Worm (Caenorhabditis elegans) whole organism, L2 larva: ENCODE measurements around the gene C02B4.3.

Source experiments
- F13H6.1 ChIP-seq: sonication (generic microtip); optimal IDR thresholded peaks from 2 replicates; lab custom pipeline; 2016; ENCODE audit warnings: missing genetic modification characterization, missing compliant biosample characterization
- R02D3.7 ChIP-seq: fragments of 150-350 bp; optimal IDR thresholded peaks from 2 replicates; lab custom pipeline; 2014; ENCODE audit warnings: missing biosample characterization, missing genetic modification characterization
- Y55F3AM.14 ChIP-seq: fragments of 200-800 bp; sonication (Bioruptor generic); optimal IDR thresholded peaks from 2 replicates; lab custom pipeline; 2018; ENCODE audit warnings: mild to moderate bottlenecking, missing genetic modification characterization, missing compliant biosample characterization
- ZK546.5 ChIP-seq: sonication (generic microtip); optimal IDR thresholded peaks from 2 replicates; lab custom pipeline; 2017; ENCODE audit warnings: missing biosample characterization, missing genetic modification characterization
- alr-1 ChIP-seq: fragments of 150-350 bp; optimal IDR thresholded peaks from 2 replicates; lab custom pipeline; 2014; ENCODE audit warnings: missing biosample characterization, missing genetic modification characterization
- ama-1 ChIP-seq: fragments of 150-350 bp; optimal IDR thresholded peaks from 2 replicates; lab custom pipeline; 2018; ENCODE audit warnings: inconsistent platforms
- blmp-1 ChIP-seq: sonication (generic microtip); optimal IDR thresholded peaks from 2 replicates; lab custom pipeline; 2017; ENCODE audit warnings: missing genetic modification characterization, mild to moderate bottlenecking, missing compliant biosample characterization, antibody characterized with exemption, moderate library complexity; ENCODE audit not compliant: insufficient read depth
- ceh-16 ChIP-seq: fragments of 150-350 bp; optimal IDR thresholded peaks from 2 replicates; lab custom pipeline; 2014; ENCODE audit warnings: missing biosample characterization, missing genetic modification characterization
- crh-2 ChIP-seq: sonication (generic microtip); optimal IDR thresholded peaks from 2 replicates; lab custom pipeline; 2017; ENCODE audit warnings: missing biosample characterization, missing genetic modification characterization
- dmd-4 ChIP-seq: sonication (generic microtip); optimal IDR thresholded peaks from 2 replicates; lab custom pipeline; 2017; ENCODE audit warnings: missing biosample characterization, missing genetic modification characterization
- egl-27 ChIP-seq: sonication (generic microtip); optimal IDR thresholded peaks from 3 replicates; lab custom pipeline; 2017; ENCODE audit warnings: missing biosample characterization, missing genetic modification reagents, missing genetic modification characterization
- elt-1 ChIP-seq: fragments of 150-350 bp; optimal IDR thresholded peaks from 2 replicates; lab custom pipeline; 2014; ENCODE audit warnings: missing biosample characterization, missing genetic modification characterization
- elt-3 ChIP-seq: sonication (generic microtip); optimal IDR thresholded peaks from 2 replicates; lab custom pipeline; 2017; ENCODE audit warnings: missing biosample characterization, missing genetic modification characterization
- fos-1 ChIP-seq: fragments of 150-350 bp; optimal IDR thresholded peaks from 2 replicates; lab custom pipeline; 2014; ENCODE audit warnings: missing biosample characterization, missing genetic modification characterization
- gmeb-1 ChIP-seq: fragments of 150-350 bp; optimal IDR thresholded peaks from 2 replicates; lab custom pipeline; 2014; ENCODE audit warnings: missing biosample characterization, missing genetic modification characterization
- lin-11 ChIP-seq: fragments of 150-350 bp; sonication (generic microtip); optimal IDR thresholded peaks from 2 replicates; lab custom pipeline; 2014; ENCODE audit warnings: missing biosample characterization, missing genetic modification characterization, inconsistent platforms, mixed read lengths
- lsy-2 ChIP-seq, 2 experiments: fragments of 150-350 bp in 1 of 2; sonication (generic microtip) in 1 of 2; optimal IDR thresholded peaks; 2 replicates each; lab custom pipeline; 2014 to 2017; ENCODE audit warnings: missing biosample characterization in 2 of 2, missing genetic modification characterization in 2 of 2
- mab-5 ChIP-seq: fragments of 150-350 bp; optimal IDR thresholded peaks from 2 replicates; lab custom pipeline; 2014; ENCODE audit warnings: missing biosample characterization, missing genetic modification characterization
- mdl-1 ChIP-seq, 2 experiments: fragments of 150-350 bp in 1 of 2; sonication (generic microtip) in 1 of 2; optimal IDR thresholded peaks; 2 replicates each; lab custom pipeline; 2017; ENCODE audit warnings: missing biosample characterization in 2 of 2, missing genetic modification characterization in 2 of 2
- nhr-11 ChIP-seq: fragments of 150-350 bp; optimal IDR thresholded peaks from 2 replicates; lab custom pipeline; 2014; ENCODE audit warnings: missing biosample characterization, missing genetic modification characterization
- nhr-12 ChIP-seq: fragments of 150-350 bp; optimal IDR thresholded peaks from 2 replicates; lab custom pipeline; 2014; ENCODE audit warnings: missing biosample characterization, missing genetic modification characterization
- nhr-21 ChIP-seq: fragments of 150-350 bp; optimal IDR thresholded peaks from 2 replicates; lab custom pipeline; 2014; ENCODE audit warnings: missing biosample characterization, missing genetic modification characterization
- nhr-23 ChIP-seq: fragments of 150-350 bp; optimal IDR thresholded peaks from 2 replicates; lab custom pipeline; 2014; ENCODE audit warnings: missing biosample characterization, missing genetic modification reagents, missing genetic modification characterization
- nhr-237 ChIP-seq: fragments of 150-350 bp; optimal IDR thresholded peaks from 2 replicates; lab custom pipeline; 2014; ENCODE audit warnings: missing biosample characterization, missing genetic modification characterization
- nhr-25 ChIP-seq: fragments of 150-350 bp; sonication (generic microtip); optimal IDR thresholded peaks from 3 replicates; lab custom pipeline; 2014; ENCODE audit warnings: missing biosample characterization, missing genetic modification characterization
- nhr-6 ChIP-seq: fragments of 150-350 bp; optimal IDR thresholded peaks from 2 replicates; lab custom pipeline; 2014; ENCODE audit warnings: missing biosample characterization, missing genetic modification characterization
- nhr-77 ChIP-seq: fragments of 150-350 bp; optimal IDR thresholded peaks from 2 replicates; lab custom pipeline; 2014; ENCODE audit warnings: missing biosample characterization, missing genetic modification characterization
- peb-1 ChIP-seq: fragments of 150-350 bp; optimal IDR thresholded peaks from 2 replicates; lab custom pipeline; 2014; ENCODE audit warnings: missing biosample characterization, missing genetic modification characterization
- sem-4 ChIP-seq: fragments of 150-350 bp; optimal IDR thresholded peaks from 2 replicates; lab custom pipeline; 2014; ENCODE audit warnings: missing biosample characterization, missing genetic modification reagents, missing genetic modification characterization
- skn-1 ChIP-seq: sonication (generic microtip); optimal IDR thresholded peaks from 2 replicates; lab custom pipeline; 2017; ENCODE audit warnings: missing biosample characterization, missing genetic modification characterization
- sma-9 ChIP-seq, 2 experiments: fragments of 150-350 bp in 1 of 2; sonication (generic microtip) in 1 of 2; optimal IDR thresholded peaks; 2 replicates each; lab custom pipeline; 2014 to 2016; ENCODE audit warnings: missing genetic modification characterization in 2 of 2, mild to moderate bottlenecking in 1 of 2, missing biosample characterization in 1 of 2, missing compliant biosample characterization in 1 of 2, missing genetic modification reagents in 1 of 2, moderate library complexity in 1 of 2
- unc-39 ChIP-seq: fragments of 150-350 bp; optimal IDR thresholded peaks from 2 replicates; lab custom pipeline; 2014; ENCODE audit warnings: missing biosample characterization, missing genetic modification characterization
- unc-55 ChIP-seq: fragments of 150-350 bp; sonication (generic microtip); optimal IDR thresholded peaks from 3 replicates; lab custom pipeline; 2014; ENCODE audit warnings: missing biosample characterization, missing genetic modification reagents, missing genetic modification characterization
- unc-62 ChIP-seq: fragments of 150-350 bp; optimal IDR thresholded peaks from 2 replicates; lab custom pipeline; 2014; ENCODE audit warnings: missing biosample characterization, missing genetic modification reagents, missing genetic modification characterization
- zag-1 ChIP-seq: fragments of 150-350 bp; optimal IDR thresholded peaks from 2 replicates; lab custom pipeline; 2014; ENCODE audit warnings: missing biosample characterization, missing genetic modification characterization
- ztf-1 ChIP-seq: fragments of 200-800 bp; sonication (Bioruptor generic); conservative IDR thresholded peaks from 2 replicates; pipeline ENCODE4 v1.3.6; 2022; ENCODE audit warnings: missing genetic modification characterization, missing compliant biosample characterization
- ztf-4 ChIP-seq: fragments of 150-350 bp; optimal IDR thresholded peaks from 2 replicates; lab custom pipeline; 2014; ENCODE audit warnings: missing biosample characterization, missing genetic modification characterization

The C02B4.3 gene

ce11 chrX:12656420-12657033, 3.1 kb downstream of the C02B4.3 start:
- TF ChIP-seq sma-9 (GFP tag; optimal IDR thresholded peaks at IDR 0.05; lab: Kevin White, UChicago), result no peak
- no peak for TF ChIP-seq sma-9 (tag; optimal IDR thresholded peaks at IDR 0.05; lab: Kevin White, UChicago)
- TF ChIP-seq ztf-4 (tag; lab: Kevin White, UChicago), result no peak
- TF ChIP-seq mab-5 (tag; lab: Kevin White, UChicago), result no peak
- no peak for TF ChIP-seq skn-1 (tag; lab: Kevin White, UChicago)
- peak; percentile 89 for TF ChIP-seq blmp-1 (tag; lab: Kevin White, UChicago)
- TF ChIP-seq nhr-77 (tag; lab: Kevin White, UChicago), result no peak
- peak; percentile 35 to 41 for TF ChIP-seq mdl-1 (tag; optimal IDR thresholded peaks at IDR 0.05; lab: Kevin White, UChicago)
- TF ChIP-seq peb-1 (tag; lab: Kevin White, UChicago), result peak; percentile 22
- TF ChIP-seq gmeb-1, result no peak
- no peak for TF ChIP-seq elt-3 (tag; lab: Kevin White, UChicago)
- TF ChIP-seq ztf-1 (GFP tag; lab: Robert Waterston, UW), result no peak
- no peak for TF ChIP-seq unc-62 (GFP tag; lab: Kevin White, UChicago)
- TF ChIP-seq lsy-2 (tag; optimal IDR thresholded peaks at IDR 0.05; lab: Kevin White, UChicago), result peak in 1 of 2 experiments; percentile 28
- TF ChIP-seq egl-27, result peak; percentile 45
- peak; percentile 29 for TF ChIP-seq unc-55 (GFP tag; lab: Kevin White, UChicago)
- no peak for TF ChIP-seq nhr-237 (tag; lab: Kevin White, UChicago)
- TF ChIP-seq unc-39 (tag; lab: Kevin White, UChicago), result no peak
- peak; percentile 37 for TF ChIP-seq fos-1
- peak; percentile 36 for TF ChIP-seq Y55F3AM.14 (GFP tag; lab: Kevin White, UChicago)
- no peak for TF ChIP-seq nhr-12 (tag; lab: Kevin White, UChicago)
- no peak for TF ChIP-seq ama-1 (lab: Kevin White, UChicago)
- TF ChIP-seq zag-1 (tag; lab: Kevin White, UChicago), result peak; percentile 41
- TF ChIP-seq nhr-25 (tag; lab: Kevin White, UChicago), result no peak
- no peak for TF ChIP-seq dmd-4 (tag; lab: Kevin White, UChicago)
- TF ChIP-seq crh-2 (tag; lab: Kevin White, UChicago), result no peak
- no peak for TF ChIP-seq ZK546.5 (tag; lab: Kevin White, UChicago)
- TF ChIP-seq alr-1 (tag; lab: Kevin White, UChicago), result no peak
- no peak for TF ChIP-seq nhr-6
- TF ChIP-seq sem-4 (tag; lab: Kevin White, UChicago), result peak; percentile 2
- TF ChIP-seq R02D3.7 (tag; lab: Kevin White, UChicago), result no peak
- TF ChIP-seq F13H6.1 (tag; lab: Kevin White, UChicago), result peak; percentile 65
- TF ChIP-seq elt-1 (tag; lab: Kevin White, UChicago), result no peak
- no peak for TF ChIP-seq ceh-16
- TF ChIP-seq lin-11, result no peak
- peak; percentile 8 for TF ChIP-seq nhr-21 (tag; lab: Kevin White, UChicago)
- TF ChIP-seq, all 48 proteins: peak for 12

ce11 chrX:12655339-12655875, 4.2 kb downstream of the C02B4.3 start:
- TF ChIP-seq crh-2 (tag; lab: Kevin White, UChicago), result peak; percentile 19
- TF ChIP-seq F13H6.1 (tag; lab: Kevin White, UChicago), result peak; percentile 31
- TF ChIP-seq egl-27, result peak; percentile 40
- peak; percentile 54 for TF ChIP-seq nhr-21 (tag; lab: Kevin White, UChicago)
- TF ChIP-seq nhr-77 (tag; lab: Kevin White, UChicago), result no peak
- peak; percentile 21 for TF ChIP-seq Y55F3AM.14 (GFP tag; lab: Kevin White, UChicago)
- no peak for TF ChIP-seq ZK546.5 (tag; lab: Kevin White, UChicago)
- TF ChIP-seq elt-1 (tag; lab: Kevin White, UChicago), result no peak
- TF ChIP-seq mdl-1 (tag; optimal IDR thresholded peaks at IDR 0.05; lab: Kevin White, UChicago), result peak; percentile 42 to 55
- TF ChIP-seq nhr-23 (tag; lab: Kevin White, UChicago), result no peak
- peak; percentile 2 for TF ChIP-seq sma-9 (GFP tag; optimal IDR thresholded peaks at IDR 0.05; lab: Kevin White, UChicago)
- no peak for TF ChIP-seq sma-9 (tag; optimal IDR thresholded peaks at IDR 0.05; lab: Kevin White, UChicago)
- TF ChIP-seq fos-1, result peak; percentile 21
- peak; percentile 68 for TF ChIP-seq peb-1 (tag; lab: Kevin White, UChicago)
- TF ChIP-seq lsy-2 (tag; optimal IDR thresholded peaks at IDR 0.05; lab: Kevin White, UChicago), result peak in 1 of 2 experiments; percentile 9
- peak; percentile 68 for TF ChIP-seq zag-1 (tag; lab: Kevin White, UChicago)
- no peak for TF ChIP-seq ztf-1 (GFP tag; lab: Robert Waterston, UW)
- TF ChIP-seq ztf-4 (tag; lab: Kevin White, UChicago), result no peak
- TF ChIP-seq blmp-1 (tag; lab: Kevin White, UChicago), result peak; percentile 64
- TF ChIP-seq nhr-11, result peak; percentile 70
